Fruit fly (Drosophila melanogaster) whole organism, embryonic: Measurements from ENCODE around the gene deltaCOP.

ENCODE experiments used
- Bgb ChIP-seq: fragments of 200-800 bp; sonication (Bioruptor generic); IDR thresholded peaks from 2 replicates; pipeline ENCODE4 v1.3.6; 2022; ENCODE audit warnings: missing biosample characterization, missing genetic modification characterization; ENCODE audit not compliant: partially characterized antibody
- BtbVII ChIP-seq: fragments of 200-800 bp; sonication (Bioruptor generic); optimal IDR thresholded peaks from 3 replicates; lab custom pipeline; 2017; ENCODE audit warnings: missing biosample characterization, mild to moderate bottlenecking, missing genetic modification characterization
- CG1024 ChIP-seq: fragments of 200-800 bp; sonication (Bioruptor generic); IDR thresholded peaks from 2 replicates; pipeline ENCODE4 v1.3.6; 2022; ENCODE audit warnings: missing biosample characterization, missing genetic modification characterization
- CG10366 ChIP-seq: fragments of 200-800 bp; sonication (Bioruptor generic); IDR thresholded peaks from 2 replicates; pipeline ENCODE4 v1.3.6; 2022; ENCODE audit warnings: missing biosample characterization, missing genetic modification characterization
- CG10543 ChIP-seq: fragments of 200-800 bp; sonication (Bioruptor generic); optimal IDR thresholded peaks from 3 replicates; lab custom pipeline; 2017; ENCODE audit warnings: missing biosample characterization, mild to moderate bottlenecking, missing genetic modification characterization, moderate library complexity
- CG12299 ChIP-seq: fragments of 200-800 bp; sonication (Bioruptor generic); optimal IDR thresholded peaks from 2 replicates; lab custom pipeline; 2018; ENCODE audit warnings: missing biosample characterization, mild to moderate bottlenecking, missing genetic modification characterization
- CG12659 ChIP-seq: fragments of 200-800 bp; sonication (Bioruptor generic); optimal IDR thresholded peaks from 3 replicates; lab custom pipeline; 2017; ENCODE audit warnings: mild to moderate bottlenecking, missing biosample characterization, missing genetic modification reagents, missing genetic modification characterization
- CG14667 ChIP-seq: fragments of 200-800 bp; sonication (Bioruptor generic); IDR thresholded peaks from 2 replicates; pipeline ENCODE4 v1.3.6; 2022; ENCODE audit warnings: missing biosample characterization, missing genetic modification characterization
- CG14965 ChIP-seq: fragments of 200-800 bp; sonication (Bioruptor generic); optimal IDR thresholded peaks from 2 replicates; lab custom pipeline; 2016; ENCODE audit warnings: missing biosample characterization, missing genetic modification characterization, borderline replicate concordance
- CG15479 ChIP-seq: fragments of 200-800 bp; sonication (Bioruptor generic); optimal IDR thresholded peaks from 3 replicates; lab custom pipeline; 2019; ENCODE audit warnings: missing biosample characterization, mild to moderate bottlenecking, missing genetic modification characterization, moderate library complexity
- CG15601 ChIP-seq: fragments of 200-800 bp; sonication (Bioruptor generic); optimal IDR thresholded peaks from 3 replicates; lab custom pipeline; 2019; ENCODE audit warnings: missing biosample characterization, mild to moderate bottlenecking, missing genetic modification characterization, moderate library complexity
- CG17385 ChIP-seq: fragments of 200-800 bp; sonication (Bioruptor generic); optimal IDR thresholded peaks from 3 replicates; lab custom pipeline; 2018; ENCODE audit warnings: missing biosample characterization, mild to moderate bottlenecking, missing genetic modification characterization
- CG17802 ChIP-seq: fragments of 200-800 bp; sonication (Bioruptor generic); optimal IDR thresholded peaks from 2 replicates; lab custom pipeline; 2018; ENCODE audit warnings: missing biosample characterization, mild to moderate bottlenecking, missing genetic modification characterization, moderate library complexity
- CG17829 ChIP-seq: fragments of 200-800 bp; optimal IDR thresholded peaks from 2 replicates; lab custom pipeline; 2019; ENCODE audit warnings: missing biosample characterization, mild to moderate bottlenecking, missing genetic modification characterization, moderate library complexity
- CG17912 ChIP-seq: fragments of 200-800 bp; sonication (Bioruptor generic); optimal IDR thresholded peaks from 2 replicates; lab custom pipeline; 2018; ENCODE audit warnings: missing biosample characterization, mild to moderate bottlenecking, missing genetic modification characterization
- CG34422 ChIP-seq: fragments of 200-800 bp; sonication (Bioruptor generic); IDR thresholded peaks from 3 replicates; pipeline ENCODE4 v1.3.6; 2022; ENCODE audit warnings: missing biosample characterization, missing genetic modification characterization
- CG4360 ChIP-seq: fragments of 200-800 bp; sonication (Bioruptor generic); IDR thresholded peaks from 2 replicates; pipeline ENCODE4 v1.3.6; 2022; ENCODE audit warnings: missing biosample characterization, missing genetic modification characterization
- CG4820 ChIP-seq: fragments of 200-800 bp; sonication (Bioruptor generic); optimal IDR thresholded peaks from 3 replicates; lab custom pipeline; 2016; ENCODE audit warnings: missing biosample characterization, missing genetic modification characterization
- CG6854 ChIP-seq: fragments of 200-800 bp; sonication (Bioruptor generic); optimal IDR thresholded peaks from 3 replicates; lab custom pipeline; 2017; ENCODE audit warnings: missing biosample characterization, mild to moderate bottlenecking, missing genetic modification characterization
- CG7745 ChIP-seq: fragments of 200-800 bp; sonication (Bioruptor generic); optimal IDR thresholded peaks from 2 replicates; lab custom pipeline; 2018; ENCODE audit warnings: missing biosample characterization, mild to moderate bottlenecking, missing genetic modification characterization, moderate library complexity
- CG9437 ChIP-seq: fragments of 200-800 bp; sonication (Bioruptor generic); optimal IDR thresholded peaks from 2 replicates; lab custom pipeline; 2018; ENCODE audit warnings: missing biosample characterization, mild to moderate bottlenecking, missing genetic modification characterization
- CG9797 ChIP-seq: fragments of 200-800 bp; sonication (Bioruptor generic); optimal IDR thresholded peaks from 3 replicates; lab custom pipeline; 2018; ENCODE audit warnings: missing biosample characterization, mild to moderate bottlenecking, missing genetic modification characterization
- CG9817 ChIP-seq: fragments of 200-800 bp; sonication (Bioruptor generic); optimal IDR thresholded peaks from 2 replicates; lab custom pipeline; 2018; ENCODE audit warnings: missing biosample characterization, mild to moderate bottlenecking, missing genetic modification characterization, moderate library complexity
- CHES-1-like ChIP-seq: fragments of 200-800 bp; sonication (Bioruptor generic); optimal IDR thresholded peaks from 2 replicates; lab custom pipeline; 2016; ENCODE audit warnings: missing biosample characterization, missing genetic modification characterization
- Chrac-16 ChIP-seq: fragments of 200-800 bp; sonication (Bioruptor generic); optimal IDR thresholded peaks from 3 replicates; lab custom pipeline; 2016; ENCODE audit warnings: missing biosample characterization, missing genetic modification characterization
- Deaf1 ChIP-seq: fragments of 200-800 bp; optimal IDR thresholded peaks from 3 replicates; lab custom pipeline; 2019; ENCODE audit warnings: missing biosample characterization, mild to moderate bottlenecking, missing genetic modification characterization, moderate library complexity
- E2f1 ChIP-seq: fragments of 200-800 bp; sonication (Bioruptor generic); IDR thresholded peaks from 2 replicates; pipeline ENCODE4 v1.3.6; 2022; ENCODE audit warnings: missing biosample characterization, missing genetic modification characterization
- Hey ChIP-seq: fragments of 200-800 bp; sonication (Bioruptor generic); optimal IDR thresholded peaks from 3 replicates; lab custom pipeline; 2018; ENCODE audit warnings: missing biosample characterization, mild to moderate bottlenecking, missing genetic modification characterization
- Hr78 ChIP-seq, 2 experiments: fragments of 200-800 bp in 1 of 2; fragments of >200 bp in 1 of 2; sonication (Bioruptor generic) in 1 of 2; optimal IDR thresholded peaks; 2 replicates each; lab custom pipeline; 2017 to 2019; ENCODE audit warnings: missing biosample characterization in 2 of 2, missing genetic modification characterization in 2 of 2, mild to moderate bottlenecking in 1 of 2, moderate library complexity in 1 of 2
- MTF-1 ChIP-seq: fragments of 200-800 bp; sonication (Bioruptor generic); optimal IDR thresholded peaks from 2 replicates; lab custom pipeline; 2018; ENCODE audit warnings: missing biosample characterization, mild to moderate bottlenecking, missing genetic modification characterization, borderline replicate concordance
- Meics ChIP-seq: fragments of 200-800 bp; sonication (Bioruptor generic); optimal IDR thresholded peaks from 2 replicates; lab custom pipeline; 2017; ENCODE audit warnings: missing biosample characterization, mild to moderate bottlenecking, missing genetic modification characterization
- Myb ChIP-seq: fragments of 200-800 bp; sonication (Bioruptor generic); optimal IDR thresholded peaks from 2 replicates; lab custom pipeline; 2016; ENCODE audit warnings: missing biosample characterization, missing genetic modification characterization
- Ssrp ChIP-seq: fragments of 200-800 bp; sonication (Bioruptor generic); optimal IDR thresholded peaks from 2 replicates; lab custom pipeline; 2018; ENCODE audit warnings: missing biosample characterization, mild to moderate bottlenecking, missing genetic modification characterization, moderate library complexity
- YL-1 ChIP-seq: fragments of 200-800 bp; sonication (Bioruptor generic); optimal IDR thresholded peaks from 3 replicates; lab custom pipeline; 2017; ENCODE audit warnings: missing biosample characterization, mild to moderate bottlenecking, missing genetic modification characterization
- crc ChIP-seq: fragments of 200-800 bp; sonication (Bioruptor generic); optimal IDR thresholded peaks from 2 replicates; lab custom pipeline; 2016; ENCODE audit warnings: missing biosample characterization, missing genetic modification characterization
- da ChIP-seq: fragments of 200-800 bp; sonication (Bioruptor generic); optimal IDR thresholded peaks from 2 replicates; lab custom pipeline; 2016; ENCODE audit warnings: missing biosample characterization, missing genetic modification characterization
- dpn ChIP-seq, 2 experiments: fragments of 200-800 bp; sonication (Bioruptor generic); optimal IDR thresholded peaks; 3 replicates each; lab custom pipeline; 2016; ENCODE audit warnings: missing biosample characterization in 2 of 2, missing genetic modification characterization in 2 of 2
- exex ChIP-seq: fragments of 200-800 bp; sonication (Bioruptor generic); optimal IDR thresholded peaks from 4 replicates; lab custom pipeline; 2018; ENCODE audit warnings: missing biosample characterization, mild to moderate bottlenecking, missing genetic modification characterization, moderate library complexity
- jing ChIP-seq: fragments of 200-800 bp; sonication (Bioruptor generic); optimal IDR thresholded peaks from 2 replicates; lab custom pipeline; 2018; ENCODE audit warnings: missing biosample characterization, mild to moderate bottlenecking, missing genetic modification characterization
- lbe ChIP-seq: fragments of 200-800 bp; sonication (Bioruptor generic); optimal IDR thresholded peaks from 2 replicates; lab custom pipeline; 2016; ENCODE audit warnings: missing biosample characterization, mild to moderate bottlenecking, missing genetic modification characterization
- mam ChIP-seq: fragments of 200-800 bp; sonication (Bioruptor generic); optimal IDR thresholded peaks from 3 replicates; lab custom pipeline; 2016; ENCODE audit warnings: missing biosample characterization, missing genetic modification characterization
- mld ChIP-seq: fragments of 200-800 bp; sonication (Bioruptor generic); IDR thresholded peaks from 3 replicates; pipeline ENCODE4 v1.3.6; 2022; ENCODE audit warnings: missing biosample characterization, missing genetic modification characterization; ENCODE audit not compliant: partially characterized antibody
- pho ChIP-seq: fragments of 200-800 bp; sonication (Bioruptor generic); optimal IDR thresholded peaks from 2 replicates; lab custom pipeline; 2016; ENCODE audit warnings: missing biosample characterization, missing genetic modification characterization
- rib ChIP-seq: fragments of 200-800 bp; sonication (Bioruptor generic); IDR thresholded peaks from 2 replicates; pipeline ENCODE4 v1.3.6; 2022; ENCODE audit warnings: missing biosample characterization, missing genetic modification characterization
- shn ChIP-seq: fragments of 200-800 bp; sonication (Bioruptor generic); optimal IDR thresholded peaks from 3 replicates; lab custom pipeline; 2016; ENCODE audit warnings: missing biosample characterization, missing genetic modification characterization
- sna ChIP-seq: fragments of 200-800 bp; sonication (Bioruptor generic); IDR thresholded peaks from 2 replicates; pipeline ENCODE4 v1.3.6; 2022; ENCODE audit warnings: missing biosample characterization, missing genetic modification characterization; ENCODE audit not compliant: partially characterized antibody
- sr ChIP-seq: fragments of 200-800 bp; sonication (Bioruptor generic); IDR thresholded peaks from 3 replicates; pipeline ENCODE4 v1.3.6; 2022; ENCODE audit warnings: missing biosample characterization, missing genetic modification characterization
- tio ChIP-seq: fragments of 200-800 bp; sonication (Bioruptor generic); optimal IDR thresholded peaks from 2 replicates; lab custom pipeline; 2017; ENCODE audit warnings: missing biosample characterization, missing genetic modification characterization, inconsistent platforms
- vfl ChIP-seq: fragments of 200-800 bp; sonication (Bioruptor generic); optimal IDR thresholded peaks from 2 replicates; lab custom pipeline; 2016; ENCODE audit warnings: missing biosample characterization, missing genetic modification characterization
- zfh1 ChIP-seq: fragments of 200-800 bp; sonication (Bioruptor generic); IDR thresholded peaks from 3 replicates; pipeline ENCODE4 v1.3.6; 2022; ENCODE audit warnings: missing biosample characterization, missing genetic modification characterization

deltaCOP gene

dm6 chrX:1901605-1902136 lies 40.1 kb upstream of the deltaCOP start, which contains the start of gene Ldaf1 (continued):
- TF ChIP-seq CG17829 (tag; lab: Kevin White, UChicago) (no peak), shn (GFP tag; lab: Kevin White, UChicago) (no peak), Myb (GFP tag; lab: Kevin White, UChicago) (peak; percentile 55), CG15601 (tag; lab: Kevin White, UChicago) (no peak), CG9817 (tag; lab: Kevin White, UChicago) (no peak), vfl (GFP tag; lab: Kevin White, UChicago) (no peak), Chrac-16 (GFP tag; lab: Kevin White, UChicago) (no peak), Hr78 (GFP tag; optimal IDR thresholded peaks at IDR 0.05; lab: Kevin White, UChicago) (peak in 1 of 2 experiments; percentile 55), jing (GFP tag; lab: Kevin White, UChicago) (no peak), CG4820 (no peak), CG34422 (no peak), CG12659 (GFP tag; lab: Kevin White, UChicago) (peak; percentile 28), CG14965 (GFP tag; lab: Kevin White, UChicago) (no peak), CG9797 (GFP tag; lab: Kevin White, UChicago) (no peak), CG4360 (no peak), crc (GFP tag; lab: Kevin White, UChicago) (no peak), dpn (GFP tag; optimal IDR thresholded peaks at IDR 0.05; lab: Kevin White, UChicago) (no peak), CG17912 (GFP tag; lab: Kevin White, UChicago) (no peak), zfh1 (GFP tag; lab: Robert Waterston, UW) (peak; percentile 26; the same call in 1 of the 3 replicates), CG12299 (no peak), CG1024 (no peak), BtbVII (GFP tag; lab: Kevin White, UChicago) (no peak), sr (GFP tag; lab: Robert Waterston, UW) (no peak), Hey (tag; lab: Kevin White, UChicago) (no peak), CG6854 (GFP tag; lab: Kevin White, UChicago) (no peak), CG17385 (no peak), Deaf1 (no peak), tio (no peak), mam (no peak), Ssrp (tag; lab: Kevin White, UChicago) (no peak), YL-1 (GFP tag; lab: Kevin White, UChicago) (peak; percentile 4), CG14667 (GFP tag; lab: Robert Waterston, UW) (no peak), lbe (no peak), CG17802 (tag; lab: Kevin White, UChicago) (no peak), E2f1 (GFP tag; lab: Robert Waterston, UW) (no peak), CG9437 (GFP tag; lab: Kevin White, UChicago) (no peak), MTF-1 (no peak), exex (tag; lab: Kevin White, UChicago) (no peak), da (GFP tag; lab: Kevin White, UChicago) (no peak), CG10543 (GFP tag; lab: Kevin White, UChicago) (peak; percentile 22), sna (GFP tag; lab: Robert Waterston, UW) (no peak), mld (GFP tag; lab: Robert Waterston, UW) (no peak), CG15479 (GFP tag; lab: Kevin White, UChicago) (no peak), CG7745 (no peak), rib (no peak), CG10366 (GFP tag; lab: Robert Waterston, UW) (no peak), CHES-1-like (no peak), pho (GFP tag; lab: Kevin White, UChicago) (no peak), Meics (GFP tag; lab: Kevin White, UChicago) (no peak), Bgb (GFP tag; lab: Robert Waterston, UW) (no peak)
